Worm (Caenorhabditis elegans) whole organism, L4 larva: ENCODE results near the gene gpa-4.
A peak's percentile ranks its signal among the peaks of the same experiment; 100 is the strongest.

Source experiments
- F26F4.8 ChIP-seq: fragments of 200-800 bp; sonication (Bioruptor generic); conservative IDR thresholded peaks from 2 replicates; pipeline ENCODE4 v1.3.6; 2022; ENCODE audit warnings: missing genetic modification characterization, missing compliant biosample characterization
- F44E2.7 ChIP-seq: fragments of 200-800 bp; sonication (Bioruptor generic); IDR thresholded peaks from 2 replicates; pipeline ENCODE4 v2.1.2; 2022; ENCODE audit warnings: missing genetic modification characterization, missing compliant biosample characterization
- Y75B8A.6 ChIP-seq: fragments of 200-800 bp; sonication (Bioruptor generic); IDR thresholded peaks from 2 replicates; pipeline ENCODE4 v1.3.6; 2022; ENCODE audit warnings: missing genetic modification reagents, missing genetic modification characterization, missing compliant biosample characterization
- ZK546.5 ChIP-seq, 2 experiments: sonication (generic microtip); optimal IDR thresholded peaks; 2 replicates each; lab custom pipeline; 2017; ENCODE audit warnings: missing biosample characterization in 2 of 2, missing genetic modification characterization in 2 of 2
- aha-1 ChIP-seq: fragments of 150-350 bp; peaks from one replicate; lab custom pipeline; 2014; ENCODE audit warnings: missing biosample characterization, missing genetic modification characterization
- ceh-32 ChIP-seq: sonication (generic microtip); optimal IDR thresholded peaks from 2 replicates; lab custom pipeline; 2016; ENCODE audit warnings: mild to moderate bottlenecking, missing genetic modification characterization, missing compliant biosample characterization; ENCODE audit not compliant: poor library complexity
- cey-2 ChIP-seq: sonication (generic microtip); optimal IDR thresholded peaks from 3 replicates; lab custom pipeline; 2017; ENCODE audit warnings: missing genetic modification characterization, mild to moderate bottlenecking, missing compliant biosample characterization, antibody characterized with exemption, borderline replicate concordance; ENCODE audit not compliant: insufficient read depth
- daf-12 ChIP-seq: fragments of 150-350 bp; optimal IDR thresholded peaks from 2 replicates; lab custom pipeline; 2014; ENCODE audit warnings: missing biosample characterization, missing genetic modification reagents, missing genetic modification characterization
- daf-16 ChIP-seq, 3 experiments: sonication (generic microtip); optimal IDR thresholded peaks; 2 replicates each; lab custom pipeline; 2016 to 2017; ENCODE audit warnings: missing genetic modification characterization in 3 of 3, missing genetic modification reagents in 3 of 3, mild to moderate bottlenecking in 2 of 3, missing compliant biosample characterization in 2 of 3, missing biosample characterization in 1 of 3, moderate library complexity in 1 of 3
- daf-8 ChIP-seq: fragments of 200-800 bp; sonication (Bioruptor generic); IDR thresholded peaks from 2 replicates; pipeline ENCODE4 v1.3.6; 2022; ENCODE audit warnings: missing genetic modification characterization, missing compliant biosample characterization
- dve-1 ChIP-seq: sonication (generic microtip); optimal IDR thresholded peaks from 2 replicates; lab custom pipeline; 2017; ENCODE audit warnings: antibody characterized with exemption, mild to moderate bottlenecking, missing genetic modification characterization, missing compliant biosample characterization; ENCODE audit not compliant: insufficient read depth
- hif-1 ChIP-seq, 2 experiments: sonication (generic microtip); optimal IDR thresholded peaks; 2 replicates each; lab custom pipeline; 2016 to 2017; ENCODE audit warnings: missing compliant biosample characterization in 2 of 2, missing genetic modification characterization in 2 of 2, missing genetic modification reagents in 2 of 2, missing genotype in 2 of 2, mild to moderate bottlenecking in 1 of 2
- hlh-11 ChIP-seq: fragments of 200-800 bp; sonication (Bioruptor generic); optimal IDR thresholded peaks from 2 replicates; lab custom pipeline; 2018; ENCODE audit warnings: mild to moderate bottlenecking, missing genetic modification characterization, missing compliant biosample characterization
- hlh-30 ChIP-seq: sonication (generic microtip); optimal IDR thresholded peaks from 2 replicates; lab custom pipeline; 2017; ENCODE audit warnings: antibody characterized with exemption, mild to moderate bottlenecking, missing genetic modification characterization, missing compliant biosample characterization; ENCODE audit not compliant: insufficient read depth
- jun-1 ChIP-seq: fragments of 150-350 bp; optimal IDR thresholded peaks from 2 replicates; lab custom pipeline; 2014; ENCODE audit warnings: missing biosample characterization, missing genetic modification reagents, missing genetic modification characterization
- lim-7 ChIP-seq: fragments of 200-800 bp; sonication (Bioruptor generic); IDR thresholded peaks from 2 replicates; pipeline ENCODE4 v1.3.6; 2022; ENCODE audit warnings: missing genetic modification characterization, missing compliant biosample characterization
- lin-39 ChIP-seq: fragments of 150-350 bp; optimal IDR thresholded peaks from 2 replicates; lab custom pipeline; 2014; ENCODE audit warnings: missing biosample characterization, missing genetic modification reagents, missing genetic modification characterization
- lsy-2 ChIP-seq, 2 experiments: fragments of 150-350 bp in 1 of 2; sonication (generic microtip) in 1 of 2; optimal IDR thresholded peaks; 2 replicates each; lab custom pipeline; 2014 to 2017; ENCODE audit warnings: missing biosample characterization in 2 of 2, missing genetic modification characterization in 2 of 2
- mdl-1 ChIP-seq, 2 experiments: fragments of 150-350 bp in 1 of 2; sonication (generic microtip) in 1 of 2; optimal IDR thresholded peaks; 2 replicates each; lab custom pipeline; 2014 to 2017; ENCODE audit warnings: missing biosample characterization in 2 of 2, missing genetic modification characterization in 2 of 2
- mdt-29 ChIP-seq: fragments of 200-800 bp; sonication (Bioruptor generic); IDR thresholded peaks from 2 replicates; pipeline ENCODE4 v1.3.6; 2022; ENCODE audit warnings: missing genetic modification reagents, missing genetic modification characterization, missing compliant biosample characterization
- mep-1 ChIP-seq: fragments of 150-350 bp; sonication (generic microtip); optimal IDR thresholded peaks from 3 replicates; lab custom pipeline; 2014; ENCODE audit warnings: missing biosample characterization, missing genetic modification characterization
- mxl-3 ChIP-seq: fragments of 200-800 bp; sonication (Bioruptor generic); optimal IDR thresholded peaks from 2 replicates; lab custom pipeline; 2018; ENCODE audit warnings: mild to moderate bottlenecking, missing genetic modification characterization, missing compliant biosample characterization
- nhr-111 ChIP-seq: fragments of 200-800 bp; sonication (Bioruptor generic); optimal IDR thresholded peaks from 2 replicates; lab custom pipeline; 2018; ENCODE audit warnings: mild to moderate bottlenecking, missing genetic modification characterization, missing compliant biosample characterization
- nhr-28 ChIP-seq: fragments of 150-350 bp; optimal IDR thresholded peaks from 2 replicates; lab custom pipeline; 2014; ENCODE audit warnings: missing biosample characterization, missing genetic modification characterization
- nhr-41 ChIP-seq: fragments of 200-800 bp; sonication (Bioruptor generic); IDR thresholded peaks from 2 replicates; pipeline ENCODE4 v1.3.6; 2022; ENCODE audit warnings: missing genetic modification reagents, missing genetic modification characterization, missing compliant biosample characterization
- nhr-76 ChIP-seq: fragments of 150-350 bp; optimal IDR thresholded peaks from 2 replicates; lab custom pipeline; 2014; ENCODE audit warnings: missing biosample characterization, missing genetic modification characterization
- nhr-77 ChIP-seq: fragments of 150-350 bp; optimal IDR thresholded peaks from 2 replicates; lab custom pipeline; 2014; ENCODE audit warnings: missing biosample characterization, missing genetic modification characterization
- rbr-2 ChIP-seq: sonication (generic microtip); optimal IDR thresholded peaks from 2 replicates; lab custom pipeline; 2016; ENCODE audit warnings: missing genotype, missing genetic modification characterization, missing compliant biosample characterization
- saeg-2 ChIP-seq: fragments of 200-800 bp; sonication (Bioruptor generic); IDR thresholded peaks from 2 replicates; pipeline ENCODE4 v1.3.6; 2022; ENCODE audit warnings: missing genetic modification reagents, missing genetic modification characterization, missing compliant biosample characterization
- snpc-1.2 ChIP-seq: fragments of 200-800 bp; sonication (Bioruptor generic); IDR thresholded peaks from 2 replicates; pipeline ENCODE4 v1.3.6; 2022; ENCODE audit warnings: missing genetic modification reagents, missing genetic modification characterization, missing compliant biosample characterization
- snpc-4 ChIP-seq: fragments of 150-350 bp; optimal IDR thresholded peaks from 2 replicates; lab custom pipeline; 2014; ENCODE audit warnings: missing biosample characterization, missing genetic modification characterization
- spr-3 ChIP-seq: fragments of 200-800 bp; sonication (Bioruptor generic); optimal IDR thresholded peaks from 2 replicates; lab custom pipeline; 2018; ENCODE audit warnings: mild to moderate bottlenecking, missing genetic modification characterization, missing compliant biosample characterization
- tag-97 ChIP-seq: fragments of 200-800 bp; sonication (Bioruptor generic); IDR thresholded peaks from 2 replicates; pipeline ENCODE4 v1.3.6; 2022; ENCODE audit warnings: missing genetic modification characterization, missing compliant biosample characterization
- unc-130 ChIP-seq: sonication (generic microtip); optimal IDR thresholded peaks from 2 replicates; lab custom pipeline; 2016; ENCODE audit warnings: missing genetic modification reagents, missing genetic modification characterization, missing compliant biosample characterization
- unc-39 ChIP-seq: sonication (generic microtip); optimal IDR thresholded peaks from 2 replicates; lab custom pipeline; 2017; ENCODE audit warnings: missing biosample characterization, missing genetic modification characterization
- unc-62 ChIP-seq, 3 experiments: fragments of 150-350 bp in 1 of 3; sonication (generic microtip); optimal IDR thresholded peaks in 2 of 3; peaks in 1 of 3; 1 replicate in 1 of 3; 2 replicates in 2 of 3; lab custom pipeline; 2014 to 2017; ENCODE audit warnings: missing biosample characterization in 3 of 3, missing genetic modification characterization in 3 of 3, missing genetic modification reagents in 3 of 3, missing genotype in 1 of 3
- zfp-3 ChIP-seq: fragments of 200-800 bp; sonication (Bioruptor generic); conservative IDR thresholded peaks from 2 replicates; pipeline ENCODE4 v1.3.6; 2022; ENCODE audit warnings: missing genetic modification reagents, missing genetic modification characterization, missing compliant biosample characterization
- ztf-11 ChIP-seq: fragments of 150-350 bp; optimal IDR thresholded peaks from 2 replicates; lab custom pipeline; 2014; ENCODE audit warnings: missing biosample characterization, missing genetic modification characterization

gpa-4 gene

DNA sequence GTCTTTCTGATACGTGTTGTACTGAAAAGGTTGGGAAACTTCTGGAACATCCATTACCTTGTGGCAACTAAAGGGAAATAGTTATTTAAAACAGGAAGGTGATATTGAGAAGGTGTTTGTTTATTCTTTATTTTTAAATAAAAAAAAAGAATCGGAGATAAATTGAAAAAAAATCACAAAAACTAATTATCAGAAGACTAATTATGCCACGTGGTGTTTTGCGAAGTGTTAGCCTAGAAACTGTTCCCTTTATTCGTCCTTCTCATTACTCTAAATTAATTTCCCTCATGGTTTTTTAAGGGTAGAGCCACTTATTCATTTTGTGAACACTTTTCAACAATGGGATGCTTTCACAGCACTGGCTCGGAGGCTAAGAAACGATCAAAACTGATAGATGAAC is at the start of gene gpa-4:
Gene gpa-4, plus strand, starts transcription at position 301 of the 400 bp plus-strand sequence.
- TF ChIP-seq ZK546.5 (tag; optimal IDR thresholded peaks at IDR 0.05; lab: Kevin White, UChicago) (no peak), unc-130 (GFP tag; lab: Kevin White, UChicago) (no peak), mxl-3 (no peak), dve-1 (no peak), F26F4.8 (no peak), snpc-4 (tag; lab: Kevin White, UChicago) (no peak), F44E2.7 (no peak), spr-3 (GFP tag; lab: Kevin White, UChicago) (no peak), ceh-32 (tag; lab: Kevin White, UChicago) (no peak), cey-2 (tag; lab: Kevin White, UChicago) (no peak), saeg-2 (no peak), nhr-77 (tag; lab: Kevin White, UChicago) (no peak), daf-8 (GFP tag; lab: Robert Waterston, UW) (no peak), tag-97 (GFP tag; lab: Robert Waterston, UW) (no peak)

DNA sequence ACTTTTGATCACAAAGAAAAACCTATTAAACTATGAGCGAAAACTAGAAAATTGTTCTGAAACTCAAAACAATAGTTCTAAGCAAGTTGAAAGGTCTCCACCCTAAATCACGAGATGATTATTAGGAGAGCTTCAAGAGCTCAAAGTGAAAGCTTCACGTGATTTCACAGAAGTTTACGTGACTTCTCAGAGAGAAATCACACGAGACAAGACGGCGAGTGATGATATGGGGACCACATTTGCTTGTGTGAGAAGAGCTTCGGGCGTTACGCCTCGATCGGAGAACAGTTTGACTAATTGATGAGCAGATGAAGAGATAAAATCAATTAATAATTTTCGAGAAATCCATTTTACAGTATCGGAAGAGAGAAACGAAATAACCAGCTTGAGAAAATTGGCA is 36.5 kb upstream of the gpa-4 start:
- TF ChIP-seq lin-39 (no peak), Y75B8A.6 (no peak), nhr-76 (no peak), snpc-1.2 (GFP tag; lab: Robert Waterston, UW) (no peak), ztf-11 (tag; lab: Kevin White, UChicago) (no peak), nhr-41 (GFP tag; lab: Robert Waterston, UW) (no peak), hlh-11 (tag; lab: Kevin White, UChicago) (peak; percentile 27), hif-1 (tag; optimal IDR thresholded peaks at IDR 0.05; lab: Kevin White, UChicago) (peak in 1 of 2 experiments; percentile 85), mdt-29 (GFP tag; lab: Robert Waterston, UW) (no peak)
- TF ChIP-seq, all 104 proteins: peak for 2

DNA sequence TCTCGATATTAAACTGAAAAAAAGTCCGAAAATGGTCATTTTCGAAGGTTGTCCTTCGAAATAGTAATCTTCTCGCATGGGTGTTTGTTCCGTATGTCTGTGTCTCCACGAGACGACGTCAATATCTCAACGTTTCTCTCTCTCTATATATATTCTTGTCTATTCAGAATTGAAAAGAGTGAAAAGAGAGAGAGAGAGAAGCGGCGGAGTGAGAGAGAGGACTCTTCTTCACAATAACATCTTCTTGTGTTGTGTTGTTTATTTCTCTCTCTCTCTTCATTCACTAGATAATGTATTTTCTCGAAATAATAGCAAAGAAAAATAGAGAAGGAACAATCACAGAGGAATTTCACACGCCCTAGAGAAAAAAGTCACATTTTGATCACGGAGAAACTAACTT is 35.1 kb upstream of the gpa-4 start:
- TF ChIP-seq lsy-2 (tag; optimal IDR thresholded peaks at IDR 0.05; lab: Kevin White, UChicago) (peak in 1 of 2 experiments; percentile 70), daf-8 (GFP tag; lab: Robert Waterston, UW) (no peak), rbr-2 (tag; lab: Kevin White, UChicago) (peak; percentile 53), hlh-11 (tag; lab: Kevin White, UChicago) (peak; percentile 23), daf-16 (GFP tag; optimal IDR thresholded peaks at IDR 0.05; lab: Kevin White, UChicago) (peak in 1 of 2 experiments; percentile 61), daf-16 (tag; optimal IDR thresholded peaks at IDR 0.05; lab: Kevin White, UChicago) (no peak), lim-7 (GFP tag; lab: Robert Waterston, UW) (no peak), nhr-28 (tag; lab: Kevin White, UChicago) (peak; percentile 13), mdl-1 (tag; optimal IDR thresholded peaks at IDR 0.05; lab: Kevin White, UChicago) (peak in 1 of 2 experiments; percentile 49), daf-12 (tag; lab: Kevin White, UChicago) (no peak), zfp-3 (GFP tag; lab: Robert Waterston, UW) (no peak), mep-1 (tag; lab: Kevin White, UChicago) (peak; percentile 37), unc-62 (GFP tag; optimal IDR thresholded peaks at IDR 0.05 in 1 of 2; lab: Kevin White, UChicago) (peak in 1 of 2 experiments; percentile 91), unc-62 (tag; optimal IDR thresholded peaks at IDR 0.05; lab: Kevin White, UChicago) (no peak), unc-39 (tag; lab: Kevin White, UChicago) (no peak), jun-1 (tag; lab: Kevin White, UChicago) (no peak), hlh-30 (tag; lab: Kevin White, UChicago) (peak; percentile 32), nhr-111 (GFP tag; lab: Kevin White, UChicago) (no peak), aha-1 (tag; lab: Kevin White, UChicago) (peak; percentile 90)
